Fruit fly (Drosophila melanogaster): ENCODE results near the gene mirr.

DNA sequence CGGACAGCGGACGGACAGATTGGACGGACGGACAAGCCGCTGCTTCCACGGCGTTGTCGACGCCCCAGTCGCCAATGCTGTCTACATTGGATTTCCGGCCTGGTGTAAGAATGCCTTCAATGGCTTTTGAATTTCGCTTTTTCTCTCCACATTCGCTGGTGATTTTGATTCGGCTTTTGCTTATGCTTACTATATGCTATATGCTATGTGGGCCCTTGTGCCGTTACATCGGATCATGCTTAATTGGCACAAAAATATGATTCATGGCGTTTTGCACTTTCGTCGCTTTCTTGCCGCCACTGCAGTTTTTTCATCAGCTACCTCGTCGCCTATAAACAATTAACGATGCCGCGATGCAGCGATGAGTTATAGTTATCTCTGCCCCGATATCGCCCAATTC is 35.5 kb upstream of the mirr start:
- TF ChIP-seq N (GFP tag; optimal IDR thresholded peaks at IDR 0.05) (no peak), CrebA (GFP tag; optimal IDR thresholded peaks at IDR 0.05; ENCODE audit: borderline replicate concordance) (no peak), dl (GFP tag; optimal IDR thresholded peaks at IDR 0.05; ENCODE audit: insufficient read depth in 1 of 2, partially characterized antibody in 2 of 2) (no peak), dmrt93B (GFP tag; optimal IDR thresholded peaks at IDR 0.05) (no peak), fru (GFP tag; optimal IDR thresholded peaks at IDR 0.05) (no peak), tai (GFP tag; optimal IDR thresholded peaks at IDR 0.05) (no peak), usp (GFP tag; optimal IDR thresholded peaks at IDR 0.05) (no peak), h (GFP tag; optimal IDR thresholded peaks at IDR 0.05) (no peak), psq (GFP tag; optimal IDR thresholded peaks at IDR 0.05) (no peak), Jra (GFP tag; optimal IDR thresholded peaks at IDR 0.05) (no peak), Hr83 (GFP tag; optimal IDR thresholded peaks at IDR 0.05; ENCODE audit: poor library complexity, severe bottlenecking) (no peak), dsf (GFP tag; optimal IDR thresholded peaks at IDR 0.05; ENCODE audit: borderline replicate concordance) (no peak)

All from whole organism, wandering third instar larva.